Fruit fly (Drosophila melanogaster): ENCODE data around the gene CG14321.
A peak's percentile ranks its signal among the peaks of the same experiment; 100 is the strongest.

The CG14321 gene

DNA sequence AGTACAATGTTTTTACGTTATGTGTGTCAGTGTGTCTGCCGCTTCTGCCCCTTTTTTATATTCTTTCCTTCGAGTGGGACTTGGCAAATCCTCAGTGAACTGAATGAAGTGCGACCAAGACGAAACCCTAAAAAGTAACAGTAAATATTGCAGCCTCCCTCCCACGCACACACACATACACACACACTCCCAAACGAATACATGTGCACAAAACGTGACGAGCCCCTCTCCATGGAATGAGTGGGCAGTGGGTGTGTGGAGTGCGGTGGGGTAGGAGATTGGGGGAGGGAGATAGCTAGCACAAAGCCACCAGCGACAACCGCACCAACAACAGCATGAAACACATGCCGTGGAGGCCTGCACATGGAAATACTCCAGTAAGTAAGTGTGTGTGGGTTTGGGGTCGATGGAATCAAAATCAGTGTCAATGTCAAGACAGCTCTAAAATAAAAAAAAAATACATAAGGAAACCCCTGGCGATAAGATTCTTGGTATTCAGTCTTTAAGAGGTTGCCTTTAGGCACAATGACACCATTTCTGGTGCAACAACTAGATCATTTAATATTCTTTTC is 18.5 kb upstream of the CG14321 start:
- TF ChIP-seq CG8290 (GFP tag; optimal IDR thresholded peaks at IDR 0.05) (no peak), CG8290 (tag; optimal IDR thresholded peaks at IDR 0.05) (peak in 1 of 2 experiments; percentile 33), maf-S (GFP tag; optimal IDR thresholded peaks at IDR 0.05) (no peak), ara (GFP tag; IDR thresholded peaks at IDR 0.05) (no peak), CG10209 (GFP tag; optimal IDR thresholded peaks at IDR 0.05) (no peak), CG10366 (GFP tag; IDR thresholded peaks at IDR 0.05) (no peak), usp (GFP tag; optimal IDR thresholded peaks at IDR 0.05) (no peak), Hmx (GFP tag; optimal IDR thresholded peaks at IDR 0.05) (no peak), CG5180 (GFP tag; optimal IDR thresholded peaks at IDR 0.05) (no peak), HmgZ (tag; optimal IDR thresholded peaks at IDR 0.05) (no peak), CG13287 (GFP tag; IDR thresholded peaks at IDR 0.05; ENCODE audit: partially characterized antibody) (no peak), CG4404 (GFP tag; IDR thresholded peaks at IDR 0.05) (no peak), eyg (GFP tag; optimal IDR thresholded peaks at IDR 0.05) (no peak), crol (GFP tag; IDR thresholded peaks at IDR 0.05) (peak; percentile 97), CG8089 (GFP tag; optimal IDR thresholded peaks at IDR 0.05) (no peak), ken (GFP tag; IDR thresholded peaks at IDR 0.05) (no peak), cg (GFP tag; optimal IDR thresholded peaks at IDR 0.05) (peak; percentile 79), Rx (GFP tag; IDR thresholded peaks at IDR 0.05) (no peak), CG7928 (GFP tag; optimal IDR thresholded peaks at IDR 0.05) (no peak), sc (optimal IDR thresholded peaks at IDR 0.05) (no peak), sc (GFP tag; optimal IDR thresholded peaks at IDR 0.05) (no peak), ato (GFP tag; IDR thresholded peaks at IDR 0.05; ENCODE audit: partially characterized antibody) (no peak), grau (tag; optimal IDR thresholded peaks at IDR 0.05) (no peak), CG17359 (tag; optimal IDR thresholded peaks at IDR 0.05) (peak; percentile 24), Nf-YC (tag; optimal IDR thresholded peaks at IDR 0.05) (no peak), CG34376 (GFP tag; optimal IDR thresholded peaks at IDR 0.05) (no peak), CG16815 (GFP tag; optimal IDR thresholded peaks at IDR 0.05) (no peak), twi (tag; optimal IDR thresholded peaks at IDR 0.05) (peak; percentile 80), CG12236 (GFP tag; optimal IDR thresholded peaks at IDR 0.05) (no peak), zen (tag; optimal IDR thresholded peaks at IDR 0.05) (no peak), trh (GFP tag; optimal IDR thresholded peaks at IDR 0.05) (no peak), sens-2 (GFP tag; IDR thresholded peaks at IDR 0.05) (no peak), Drgx (GFP tag; IDR thresholded peaks at IDR 0.05) (0 out of 2 replicates have a peak, but pooled peaks have one; percentile 25), Taf1 (GFP tag; IDR thresholded peaks at IDR 0.05) (no peak), CG7372 (GFP tag; IDR thresholded peaks at IDR 0.05) (no peak), CG3995 (GFP tag; optimal IDR thresholded peaks at IDR 0.05) (no peak), Abd-B (GFP tag; optimal IDR thresholded peaks at IDR 0.05) (no peak), CG12071 (GFP tag; optimal IDR thresholded peaks at IDR 0.05) (no peak), CG32767 (GFP tag; IDR thresholded peaks at IDR 0.05) (no peak), jing (GFP tag; optimal IDR thresholded peaks at IDR 0.05) (no peak), CG15269 (tag; optimal IDR thresholded peaks at IDR 0.05) (no peak), lab (GFP tag; optimal IDR thresholded peaks at IDR 0.05) (no peak), chinmo (GFP tag; IDR thresholded peaks at IDR 0.05; ENCODE audit: partially characterized antibody) (0 out of 4 replicates have a peak, but pooled peaks have one; percentile 40), slou (GFP tag; optimal IDR thresholded peaks at IDR 0.05) (no peak), fd96Cb (tag; optimal IDR thresholded peaks at IDR 0.05) (no peak), CG10543 (GFP tag; optimal IDR thresholded peaks at IDR 0.05) (peak; percentile 9), CG11398 (GFP tag; optimal IDR thresholded peaks at IDR 0.05) (no peak), mirr (GFP tag; optimal IDR thresholded peaks at IDR 0.05) (no peak), Atf3 (GFP tag; optimal IDR thresholded peaks at IDR 0.05) (no peak), CG6854 (GFP tag; optimal IDR thresholded peaks at IDR 0.05) (peak; percentile 9), shn (GFP tag; optimal IDR thresholded peaks at IDR 0.05) (no peak), cas (GFP tag; IDR thresholded peaks at IDR 0.05) (no peak)
